Worm (Caenorhabditis elegans) whole organism, L4 larva: Measurements from ENCODE around the gene T14G12.12.
A peak's percentile ranks its signal among the peaks of the same experiment; 100 is the strongest.

ENCODE experiments used
- D1046.2 ChIP-seq: fragments of 200-800 bp; sonication (Bioruptor generic); IDR thresholded peaks from 2 replicates; pipeline ENCODE4 v1.3.6; 2022; ENCODE audit warnings: missing genetic modification characterization, missing compliant biosample characterization
- F26F4.8 ChIP-seq: fragments of 200-800 bp; sonication (Bioruptor generic); conservative IDR thresholded peaks from 2 replicates; pipeline ENCODE4 v1.3.6; 2022; ENCODE audit warnings: missing genetic modification characterization, missing compliant biosample characterization
- aha-1 ChIP-seq: fragments of 150-350 bp; peaks from one replicate; lab custom pipeline; 2014; ENCODE audit warnings: missing biosample characterization, missing genetic modification characterization
- aly-2 ChIP-seq: sonication (generic microtip); optimal IDR thresholded peaks from 2 replicates; lab custom pipeline; 2018; ENCODE audit warnings: missing biosample characterization, missing genetic modification characterization
- ama-1 ChIP-seq: fragments of 150-350 bp; optimal IDR thresholded peaks from 2 replicates; lab custom pipeline; 2014; ENCODE audit warnings: inconsistent platforms, mixed read lengths
- ces-1 ChIP-seq: fragments of 150-350 bp; sonication (generic microtip); optimal IDR thresholded peaks from 4 replicates; lab custom pipeline; 2014; ENCODE audit warnings: missing biosample characterization, missing genetic modification reagents, missing genetic modification characterization
- cey-2 ChIP-seq: sonication (generic microtip); optimal IDR thresholded peaks from 3 replicates; lab custom pipeline; 2017; ENCODE audit warnings: missing genetic modification characterization, mild to moderate bottlenecking, missing compliant biosample characterization, antibody characterized with exemption, borderline replicate concordance; ENCODE audit not compliant: insufficient read depth
- ctbp-1 ChIP-seq: fragments of 200-800 bp; sonication (Bioruptor generic); IDR thresholded peaks from 2 replicates; pipeline ENCODE4 v1.3.6; 2022; ENCODE audit warnings: missing genetic modification reagents, missing genetic modification characterization, missing compliant biosample characterization
- dmd-6 ChIP-seq: fragments of 200-800 bp; sonication (Bioruptor generic); IDR thresholded peaks from 2 replicates; pipeline ENCODE4 v1.3.6; 2022; ENCODE audit warnings: missing genetic modification reagents, missing genetic modification characterization, missing compliant biosample characterization
- dmd-9 ChIP-seq: fragments of 200-800 bp; sonication (Bioruptor generic); IDR thresholded peaks from 2 replicates; pipeline ENCODE4 v1.3.6; 2022; ENCODE audit warnings: missing genetic modification reagents, missing genetic modification characterization, missing compliant biosample characterization
- duxl-1 ChIP-seq: sonication (generic microtip); optimal IDR thresholded peaks from 2 replicates; lab custom pipeline; 2016; ENCODE audit warnings: mild to moderate bottlenecking, missing genetic modification characterization, moderate library complexity, missing compliant biosample characterization; ENCODE audit not compliant: poor library complexity
- fos-1 ChIP-seq: fragments of 150-350 bp; optimal IDR thresholded peaks from 2 replicates; lab custom pipeline; 2014; ENCODE audit warnings: missing biosample characterization, missing genetic modification characterization
- hlh-11 ChIP-seq: fragments of 200-800 bp; sonication (Bioruptor generic); optimal IDR thresholded peaks from 2 replicates; lab custom pipeline; 2018; ENCODE audit warnings: mild to moderate bottlenecking, missing genetic modification characterization, missing compliant biosample characterization
- lin-29 ChIP-seq: fragments of 200-800 bp; sonication (Bioruptor generic); IDR thresholded peaks from 2 replicates; pipeline ENCODE4 v1.3.6; 2022; ENCODE audit warnings: missing genetic modification reagents, missing genetic modification characterization, missing compliant biosample characterization
- lin-39 ChIP-seq: fragments of 150-350 bp; optimal IDR thresholded peaks from 2 replicates; lab custom pipeline; 2014; ENCODE audit warnings: missing biosample characterization, missing genetic modification reagents, missing genetic modification characterization
- lir-3 ChIP-seq: sonication (generic microtip); optimal IDR thresholded peaks from 2 replicates; lab custom pipeline; 2016; ENCODE audit warnings: mild to moderate bottlenecking, missing genetic modification characterization, missing compliant biosample characterization
- lsy-2 ChIP-seq, 2 experiments: fragments of 150-350 bp in 1 of 2; sonication (generic microtip) in 1 of 2; optimal IDR thresholded peaks; 2 replicates each; lab custom pipeline; 2014 to 2017; ENCODE audit warnings: missing biosample characterization in 2 of 2, missing genetic modification characterization in 2 of 2
- madf-9 ChIP-seq: fragments of 200-800 bp; sonication (Bioruptor generic); conservative IDR thresholded peaks from 2 replicates; pipeline ENCODE4 v1.3.6; 2022; ENCODE audit warnings: missing genetic modification reagents, missing genetic modification characterization, missing compliant biosample characterization
- mep-1 ChIP-seq: fragments of 150-350 bp; sonication (generic microtip); optimal IDR thresholded peaks from 3 replicates; lab custom pipeline; 2014; ENCODE audit warnings: missing biosample characterization, missing genetic modification characterization
- mxl-2 ChIP-seq: fragments of 200-800 bp; sonication (Bioruptor generic); conservative IDR thresholded peaks from 2 replicates; pipeline ENCODE4 v1.3.6; 2022; ENCODE audit warnings: missing genetic modification reagents, missing genetic modification characterization, missing compliant biosample characterization
- mxl-3 ChIP-seq: fragments of 200-800 bp; sonication (Bioruptor generic); optimal IDR thresholded peaks from 2 replicates; lab custom pipeline; 2018; ENCODE audit warnings: mild to moderate bottlenecking, missing genetic modification characterization, missing compliant biosample characterization
- pha-4 ChIP-seq, 2 experiments: fragments of 150-350 bp in 1 of 2; fragments of 200-800 bp in 1 of 2; sonication (Bioruptor generic) in 1 of 2; IDR thresholded peaks in 1 of 2; optimal IDR thresholded peaks in 1 of 2; 2 replicates each; pipeline versions ENCODE4 v1.3.6 to Lab custom; 2014 to 2022; ENCODE audit warnings: missing genetic modification characterization in 2 of 2, missing genetic modification reagents in 2 of 2, missing biosample characterization in 1 of 2, missing compliant biosample characterization in 1 of 2
- pqm-1 ChIP-seq: sonication (generic microtip); optimal IDR thresholded peaks from 2 replicates; lab custom pipeline; 2017; ENCODE audit warnings: missing biosample characterization, missing genetic modification characterization
- snpc-4 ChIP-seq: fragments of 150-350 bp; optimal IDR thresholded peaks from 2 replicates; lab custom pipeline; 2014; ENCODE audit warnings: missing biosample characterization, missing genetic modification characterization
- spr-1 ChIP-seq: sonication (generic microtip); optimal IDR thresholded peaks from 2 replicates; lab custom pipeline; 2016; ENCODE audit warnings: mild to moderate bottlenecking, missing genetic modification characterization, missing compliant biosample characterization
- unc-39 ChIP-seq: sonication (generic microtip); optimal IDR thresholded peaks from 2 replicates; lab custom pipeline; 2017; ENCODE audit warnings: missing biosample characterization, missing genetic modification characterization
- unc-62 ChIP-seq, 3 experiments: fragments of 150-350 bp in 1 of 3; sonication (generic microtip); optimal IDR thresholded peaks in 2 of 3; peaks in 1 of 3; 1 replicate in 1 of 3; 2 replicates in 2 of 3; lab custom pipeline; 2014 to 2017; ENCODE audit warnings: missing biosample characterization in 3 of 3, missing genetic modification characterization in 3 of 3, missing genetic modification reagents in 3 of 3, missing genotype in 1 of 3
- zfp-2 ChIP-seq: sonication (generic microtip); optimal IDR thresholded peaks from 2 replicates; lab custom pipeline; 2016; ENCODE audit warnings: mild to moderate bottlenecking, missing genetic modification characterization, missing compliant biosample characterization
- zfp-3 ChIP-seq: fragments of 200-800 bp; sonication (Bioruptor generic); conservative IDR thresholded peaks from 2 replicates; pipeline ENCODE4 v1.3.6; 2022; ENCODE audit warnings: missing genetic modification reagents, missing genetic modification characterization, missing compliant biosample characterization
- zip-11 ChIP-seq: fragments of 200-800 bp; sonication (Bioruptor generic); IDR thresholded peaks from 2 replicates; pipeline ENCODE4 v1.3.6; 2022; ENCODE audit warnings: missing genetic modification characterization, missing compliant biosample characterization
- ztf-11 ChIP-seq: fragments of 150-350 bp; optimal IDR thresholded peaks from 2 replicates; lab custom pipeline; 2014; ENCODE audit warnings: missing biosample characterization, missing genetic modification characterization

The T14G12.12 gene

DNA sequence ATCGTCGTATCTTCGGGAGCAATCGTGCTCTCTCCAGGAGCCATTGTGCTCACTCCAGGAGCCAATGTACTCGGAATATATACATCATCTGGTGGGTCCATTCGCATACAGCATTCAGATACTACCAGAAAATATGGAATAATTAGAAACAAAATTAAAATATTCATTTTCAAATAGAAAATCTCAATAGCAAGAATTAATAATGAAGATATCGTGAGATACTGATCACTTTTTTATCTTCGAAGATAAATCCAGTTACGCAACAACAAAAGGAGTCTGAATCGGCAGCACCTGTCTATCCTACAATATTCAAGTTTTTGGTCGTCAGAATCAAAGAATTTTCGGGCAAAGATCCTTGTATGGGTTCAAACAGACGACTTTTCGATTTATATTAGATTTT is 10.4 kb upstream of the T14G12.12 start, which contains the start of gene F47B7.5:
F47B7.5 (minus strand) TSS at position 101 of the 400 bp plus-strand sequence.
- TF ChIP-seq zip-11 (GFP tag; lab: Robert Waterston, UW) (no peak), hlh-11 (tag; lab: Kevin White, UChicago) (no peak), F26F4.8 (GFP tag; lab: Robert Waterston, UW) (no peak), lin-29 (no peak), fos-1 (tag; lab: Kevin White, UChicago) (no peak), aha-1 (tag; lab: Kevin White, UChicago) (no peak), pqm-1 (tag; lab: Kevin White, UChicago) (no peak), ama-1 (lab: Kevin White, UChicago) (no peak), lsy-2 (tag; optimal IDR thresholded peaks at IDR 0.05; lab: Kevin White, UChicago) (no peak), mep-1 (tag; lab: Kevin White, UChicago) (no peak), dmd-9 (no peak), aly-2 (tag; lab: Kevin White, UChicago) (no peak), madf-9 (GFP tag; lab: Robert Waterston, UW) (no peak), lir-3 (tag; lab: Kevin White, UChicago) (no peak)

- no peak for TF ChIP-seq zfp-2 (tag; lab: Kevin White, UChicago)
- no peak for TF ChIP-seq unc-62 (GFP tag; optimal IDR thresholded peaks at IDR 0.05 in 1 of 2; lab: Kevin White, UChicago)
- TF ChIP-seq unc-62 (tag; optimal IDR thresholded peaks at IDR 0.05; lab: Kevin White, UChicago), result no peak
These were observed 8.3 kb upstream of the T14G12.12 start, which contains the start of gene F47B7.4 for ce11 chrX:3766552-3766951. TSS of gene F47B7.4 (minus strand) at chrX:3766652.

DNA sequence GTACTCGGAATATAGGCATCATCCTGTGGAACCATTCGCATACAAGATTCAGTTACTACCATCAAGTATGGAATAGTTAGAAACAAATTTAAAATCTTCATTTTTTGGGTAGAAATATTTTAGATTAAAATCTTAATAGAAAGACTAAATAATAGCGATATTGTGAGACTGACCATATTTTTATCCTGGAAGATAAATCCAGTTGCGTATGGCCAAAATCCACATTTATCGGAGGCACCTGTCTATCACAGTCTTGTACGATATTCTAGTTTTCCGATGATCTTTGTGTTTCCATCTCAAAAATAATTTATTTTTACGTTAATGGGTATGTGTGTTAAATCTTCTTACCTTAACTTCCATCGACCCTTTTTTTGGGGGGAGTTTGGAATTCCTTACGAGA is 6.0 kb upstream of the T14G12.12 start, which contains the start of gene F47B7.3:
F47B7.3 (minus strand) TSS at position 101 of the 400 bp plus-strand sequence.
- TF ChIP-seq lin-29, result no peak
- no peak for TF ChIP-seq mxl-3 (GFP tag; lab: Kevin White, UChicago)
- no peak for TF ChIP-seq pha-4 (GFP tag; IDR thresholded peaks at IDR 0.05; lab: Robert Waterston, UW)
- TF ChIP-seq pha-4 (tag; optimal IDR thresholded peaks at IDR 0.05; lab: Kevin White, UChicago), result no peak
- TF ChIP-seq dmd-9, result no peak
- no peak for TF ChIP-seq ces-1
- no peak for TF ChIP-seq zfp-3
- no peak for TF ChIP-seq dmd-6 (GFP tag; lab: Robert Waterston, UW)
- TF ChIP-seq lin-39 (tag; lab: Kevin White, UChicago), result no peak

DNA sequence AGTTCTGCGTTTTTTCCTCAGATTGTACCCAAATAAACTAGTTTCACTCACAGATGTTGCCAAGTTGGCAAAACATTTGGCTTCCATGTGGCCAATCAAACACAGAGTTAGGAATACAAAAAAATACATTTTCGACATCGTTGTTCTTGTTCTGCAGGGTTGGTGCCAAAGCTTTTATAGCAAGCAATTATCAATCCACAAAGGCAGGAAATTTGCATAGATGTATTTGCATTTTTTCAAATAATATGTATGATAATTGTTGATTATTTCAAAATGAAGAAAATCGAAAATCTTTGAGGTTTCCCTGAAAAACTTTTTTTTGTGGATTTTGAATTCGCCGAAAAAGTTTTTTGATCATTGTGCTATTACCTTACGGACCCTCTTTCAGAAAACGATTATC is 4.1 kb upstream of the T14G12.12 start, which contains the start of gene T14G12.11:
T14G12.11 (minus strand) TSS at position 138 of the 400 bp plus-strand sequence.
- TF ChIP-seq mep-1 (tag; lab: Kevin White, UChicago) (no peak), aha-1 (tag; lab: Kevin White, UChicago) (peak; percentile 91)

ce11 chrX:3759820-3760219 is 1.5 kb upstream of the T14G12.12 start:
- TF ChIP-seq mxl-2 (GFP tag; lab: Robert Waterston, UW), result 0 out of 2 replicates have a peak, but pooled peaks have one; percentile 16
- TF ChIP-seq D1046.2, result 0 out of 2 replicates have a peak, but pooled peaks have one; percentile 34
- TF ChIP-seq ztf-11 (tag; lab: Kevin White, UChicago), result no peak

- TF ChIP-seq D1046.2, result no peak
- no peak for TF ChIP-seq unc-39
- no peak for TF ChIP-seq hlh-11 (tag; lab: Kevin White, UChicago)
- no peak for TF ChIP-seq duxl-1 (tag; lab: Kevin White, UChicago)
- TF ChIP-seq mep-1 (tag; lab: Kevin White, UChicago), result no peak
- no peak for TF ChIP-seq lin-29
- no peak for TF ChIP-seq ctbp-1 (GFP tag; lab: Robert Waterston, UW)
- no peak for TF ChIP-seq cey-2 (tag; lab: Kevin White, UChicago)
- TF ChIP-seq spr-1, result no peak
- TF ChIP-seq madf-9 (GFP tag; lab: Robert Waterston, UW), result no peak
- TF ChIP-seq snpc-4, result no peak
These were observed 1.0 kb upstream of the T14G12.12 start, which contains the start of gene T14G12.6 for ce11 chrX:3759345-3759744. TSS of gene T14G12.6 (minus strand) at chrX:3759445.
